Worm (Caenorhabditis elegans): ENCODE measurements around the gene ZK697.14.

- TF ChIP-seq unc-62 (GFP tag; optimal IDR thresholded peaks at IDR 0.05): no peak
- no peak for TF ChIP-seq nhr-28 (tag; optimal IDR thresholded peaks at IDR 0.05)
- TF ChIP-seq lsy-12 (tag; optimal IDR thresholded peaks at IDR 0.05): peak; percentile 46
- no peak for TF ChIP-seq jun-1 (tag; optimal IDR thresholded peaks at IDR 0.05)
- TF ChIP-seq ZK546.5 (tag; optimal IDR thresholded peaks at IDR 0.05): no peak
These were observed 49.4 kb upstream of the ZK697.14 start, which contains the start of the genes hsp-16.2 and hsp-16.41 for ce11 chrV:1804645-1805559.

Measured in whole organism, L3 larva.